Worm (Caenorhabditis elegans) whole organism, L1 larva: ENCODE results near the gene gna-1.

Experiments used
- aly-2 ChIP-seq: fragments of 150-350 bp; optimal IDR thresholded peaks from 2 replicates; lab custom pipeline; 2014; ENCODE audit warnings: missing biosample characterization, missing genetic modification characterization
- ama-1 ChIP-seq: fragments of 150-350 bp; optimal IDR thresholded peaks from 2 replicates; lab custom pipeline; 2014
- blmp-1 ChIP-seq: fragments of 150-350 bp; optimal IDR thresholded peaks from 2 replicates; lab custom pipeline; 2014; ENCODE audit warnings: missing biosample characterization, missing genetic modification characterization
- egl-27 ChIP-seq, 2 experiments: fragments of 150-350 bp in 1 of 2; sonication (generic microtip); optimal IDR thresholded peaks; 3 replicates each; lab custom pipeline; 2017 to 2018; ENCODE audit warnings: missing biosample characterization in 2 of 2, missing genetic modification characterization in 2 of 2, missing genetic modification reagents in 2 of 2
- fkh-4 ChIP-seq: sonication (generic microtip); optimal IDR thresholded peaks from 2 replicates; lab custom pipeline; 2016; ENCODE audit warnings: missing compliant biosample characterization, missing genetic modification characterization, borderline replicate concordance
- fos-1 ChIP-seq: fragments of 150-350 bp; optimal IDR thresholded peaks from 2 replicates; lab custom pipeline; 2014; ENCODE audit warnings: missing biosample characterization, missing genetic modification characterization
- lin-15B ChIP-seq: fragments of 150-350 bp; sonication (generic microtip); optimal IDR thresholded peaks from 3 replicates; lab custom pipeline; 2014; ENCODE audit warnings: missing biosample characterization, missing genetic modification characterization
- lsy-2 ChIP-seq, 2 experiments: fragments of 150-350 bp; optimal IDR thresholded peaks; 2 replicates each; lab custom pipeline; 2014; ENCODE audit warnings: missing biosample characterization in 2 of 2, missing genetic modification characterization in 2 of 2
- mdl-1 ChIP-seq, 2 experiments: fragments of 150-350 bp; optimal IDR thresholded peaks; 2 replicates each; lab custom pipeline; 2014 to 2017; ENCODE audit warnings: missing biosample characterization in 2 of 2, missing genetic modification characterization in 2 of 2, inconsistent platforms in 1 of 2
- mef-2 ChIP-seq: fragments of 150-350 bp; optimal IDR thresholded peaks from 2 replicates; lab custom pipeline; 2014; ENCODE audit warnings: missing biosample characterization, missing genetic modification characterization
- sup-37 ChIP-seq: fragments of 200-800 bp; sonication (Bioruptor generic); optimal IDR thresholded peaks from 2 replicates; lab custom pipeline; 2018; ENCODE audit warnings: mild to moderate bottlenecking, missing genetic modification characterization, missing compliant biosample characterization
- unc-86 ChIP-seq: sonication (generic microtip); optimal IDR thresholded peaks from 2 replicates; lab custom pipeline; 2016; ENCODE audit warnings: missing genetic modification characterization, missing compliant biosample characterization
- ztf-11 ChIP-seq, 2 experiments: sonication (generic microtip); optimal IDR thresholded peaks; 2 replicates each; lab custom pipeline; 2016 to 2017; ENCODE audit warnings: missing genetic modification characterization in 2 of 2, missing biosample characterization in 1 of 2, missing compliant biosample characterization in 1 of 2

DNA sequence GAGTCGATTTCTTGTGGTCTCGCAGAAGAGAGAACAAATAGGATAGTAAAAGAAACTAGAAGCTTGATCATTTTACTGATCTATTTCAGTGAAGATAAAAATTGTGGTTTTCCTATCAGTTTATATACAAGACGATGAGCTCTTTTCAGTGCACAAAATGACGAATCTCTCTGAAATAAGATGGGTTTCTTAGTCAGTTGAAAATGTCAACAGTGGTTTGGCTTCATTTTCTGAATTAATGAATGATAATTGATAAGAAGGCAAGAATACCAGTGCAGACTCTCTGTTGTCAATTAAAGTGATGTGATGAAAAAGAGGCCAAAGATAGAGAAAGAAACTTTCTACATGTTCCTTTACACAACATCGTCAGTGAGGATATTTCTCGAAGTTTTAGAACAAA lies 38.6 kb downstream of the gna-1 start, which contains the start of gene lys-2:
- TF ChIP-seq ama-1 = no peak
- no peak for TF ChIP-seq fos-1 (tag; lab: Kevin White, UChicago)
- no peak for TF ChIP-seq mef-2
- TF ChIP-seq sup-37 (GFP tag; lab: Kevin White, UChicago) = no peak
- no peak for TF ChIP-seq egl-27 (tag; optimal IDR thresholded peaks at IDR 0.05; lab: Kevin White, UChicago)
- TF ChIP-seq lsy-2 (tag; optimal IDR thresholded peaks at IDR 0.05; lab: Kevin White, UChicago) = no peak
- no peak for TF ChIP-seq unc-86 (tag; lab: Kevin White, UChicago)
- TF ChIP-seq fkh-4 (tag; lab: Kevin White, UChicago) = no peak
- no peak for TF ChIP-seq aly-2 (tag; lab: Kevin White, UChicago)
- no peak for TF ChIP-seq ztf-11 (tag; optimal IDR thresholded peaks at IDR 0.05; lab: Kevin White, UChicago)
- no peak for TF ChIP-seq mdl-1 (tag; optimal IDR thresholded peaks at IDR 0.05; lab: Kevin White, UChicago)
- no peak for TF ChIP-seq lin-15B (tag; lab: Kevin White, UChicago)
- no peak for TF ChIP-seq blmp-1 (tag; lab: Kevin White, UChicago)
